Worm (Caenorhabditis elegans) whole organism, L4/young adult: ENCODE results near the gene hnd-1.

Experiments used
- dao-5 ChIP-seq: sonication (generic microtip); optimal IDR thresholded peaks from 2 replicates; lab custom pipeline; 2016; ENCODE audit warnings: missing genotype, missing genetic modification characterization, moderate library complexity, missing compliant biosample characterization
- him-1 ChIP-seq: sonication (generic microtip); optimal IDR thresholded peaks from 2 replicates; lab custom pipeline; 2016; ENCODE audit warnings: missing genotype, missing genetic modification reagents, missing genetic modification characterization, missing compliant biosample characterization

DNA sequence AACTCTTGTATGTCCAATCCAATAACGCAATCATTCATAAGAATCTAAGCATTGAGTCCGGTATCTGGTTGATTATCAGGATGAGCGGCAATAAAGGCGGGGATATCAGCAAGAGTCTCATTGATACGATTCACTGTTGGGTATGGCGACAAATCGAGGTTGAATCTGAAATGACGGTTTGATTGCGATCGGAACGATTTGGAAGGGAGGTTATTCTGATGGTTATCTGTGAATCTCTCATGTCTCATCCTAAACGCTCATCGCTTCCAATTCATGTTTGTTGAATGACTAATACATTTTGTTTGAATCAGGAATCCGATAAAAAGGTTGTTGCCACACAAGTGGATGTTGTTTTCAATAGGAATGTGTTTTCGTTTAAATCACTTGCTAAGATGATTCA is 42.1 kb downstream of the hnd-1 start:
- TF ChIP-seq him-1 (tag; lab: Kevin White, UChicago): no peak
- TF ChIP-seq dao-5 (tag; lab: Kevin White, UChicago): no peak
